Worm (Caenorhabditis elegans) whole organism, midembryonic: ENCODE data around the gene F55C9.3.

Experiments
- T22C8.4 ChIP-seq: fragments of 200-800 bp; sonication (Bioruptor generic); IDR thresholded peaks from 2 replicates; pipeline ENCODE4 v1.3.6; 2022; ENCODE audit warnings: missing genetic modification characterization, missing compliant biosample characterization
- cog-1 ChIP-seq: sonication (generic microtip); optimal IDR thresholded peaks from 2 replicates; lab custom pipeline; 2016; ENCODE audit warnings: missing genetic modification characterization, missing compliant biosample characterization
- flt-1 ChIP-seq: fragments of 200-800 bp; sonication (Bioruptor generic); IDR thresholded peaks from 2 replicates; pipeline ENCODE4 v1.3.6; 2022; ENCODE audit warnings: missing genetic modification characterization, missing compliant biosample characterization
- klf-2 ChIP-seq: fragments of 200-800 bp; sonication (Bioruptor generic); conservative IDR thresholded peaks from 2 replicates; pipeline ENCODE4 v1.3.6; 2022; ENCODE audit warnings: missing genetic modification reagents, missing genetic modification characterization, missing compliant biosample characterization
- med-1 ChIP-seq: sonication (generic microtip); optimal IDR thresholded peaks from 2 replicates; lab custom pipeline; 2017; ENCODE audit warnings: missing genetic modification characterization, mild to moderate bottlenecking, missing compliant biosample characterization, antibody characterized with exemption, missing genetic modification reagents; ENCODE audit not compliant: insufficient read depth
- ref-1 ChIP-seq: fragments of 200-800 bp; sonication (Bioruptor generic); conservative IDR thresholded peaks from 2 replicates; pipeline ENCODE4 v1.3.6; 2022; ENCODE audit warnings: missing genetic modification reagents, missing genetic modification characterization, missing compliant biosample characterization
- tab-1 ChIP-seq: fragments of 200-800 bp; sonication (Bioruptor generic); IDR thresholded peaks from 2 replicates; pipeline ENCODE4 v1.3.6; 2022; ENCODE audit warnings: missing genetic modification characterization, missing compliant biosample characterization
- ztf-23 ChIP-seq: fragments of 200-800 bp; sonication (Bioruptor generic); IDR thresholded peaks from 2 replicates; pipeline ENCODE4 v1.3.6; 2022; ENCODE audit warnings: missing genetic modification reagents, missing genetic modification characterization, missing compliant biosample characterization

- TF ChIP-seq flt-1 (GFP tag; lab: Robert Waterston, UW) (no peak), med-1 (GFP tag; lab: Kevin White, UChicago) (no peak), ztf-23 (GFP tag; lab: Robert Waterston, UW) (no peak), klf-2 (GFP tag; lab: Robert Waterston, UW) (no peak), T22C8.4 (GFP tag; lab: Robert Waterston, UW) (0 out of 2 replicates have a peak, but pooled peaks have one; percentile 33), tab-1 (GFP tag; lab: Robert Waterston, UW) (no peak), cog-1 (tag; lab: Kevin White, UChicago) (no peak), ref-1 (GFP tag; lab: Robert Waterston, UW) (no peak)
Measured at ce11 chrV:19312975-19313374, 25.0 kb upstream of the F55C9.3 start, which contains the start of gene fbxb-64.
